Worm (Caenorhabditis elegans) whole organism, early embryonic: ENCODE results near the gene ckb-1.

ENCODE experiments used
- B0310.2 ChIP-seq: sonication (generic microtip); optimal IDR thresholded peaks from 2 replicates; lab custom pipeline; 2016; ENCODE audit warnings: mild to moderate bottlenecking, missing genetic modification characterization, missing compliant biosample characterization
- F13C5.2 ChIP-seq: sonication (generic microtip); optimal IDR thresholded peaks from 2 replicates; lab custom pipeline; 2017; ENCODE audit warnings: mild to moderate bottlenecking, missing genetic modification characterization, inconsistent platforms, missing compliant biosample characterization
- aly-1 ChIP-seq: sonication (generic microtip); optimal IDR thresholded peaks from 2 replicates; lab custom pipeline; 2016; ENCODE audit warnings: missing genetic modification characterization, missing compliant biosample characterization
- ama-1 ChIP-seq: fragments of 150-350 bp; optimal IDR thresholded peaks from 2 replicates; lab custom pipeline; 2014
- ceh-13 ChIP-seq: fragments of 200-800 bp; sonication (Bioruptor generic); optimal IDR thresholded peaks from 2 replicates; lab custom pipeline; 2018; ENCODE audit warnings: mild to moderate bottlenecking, missing genetic modification characterization, missing compliant biosample characterization
- ceh-36 ChIP-seq: sonication (generic microtip); optimal IDR thresholded peaks from 2 replicates; lab custom pipeline; 2016; ENCODE audit warnings: missing genetic modification characterization, inconsistent platforms, missing compliant biosample characterization
- ets-7 ChIP-seq: sonication (generic microtip); optimal IDR thresholded peaks from 2 replicates; lab custom pipeline; 2016; ENCODE audit warnings: missing genotype, missing genetic modification characterization, missing compliant biosample characterization
- flt-1 ChIP-seq: fragments of 200-800 bp; sonication (Bioruptor generic); IDR thresholded peaks from 2 replicates; pipeline ENCODE4 v1.3.6; 2022; ENCODE audit warnings: missing genetic modification characterization, missing compliant biosample characterization
- hmbx-1 ChIP-seq: sonication (generic microtip); optimal IDR thresholded peaks from 2 replicates; lab custom pipeline; 2016; ENCODE audit warnings: mild to moderate bottlenecking, missing genetic modification characterization, missing compliant biosample characterization
- hmg-4 ChIP-seq: fragments of 200-800 bp; sonication (Bioruptor generic); optimal IDR thresholded peaks from 2 replicates; lab custom pipeline; 2018; ENCODE audit warnings: mild to moderate bottlenecking, missing genetic modification characterization, missing compliant biosample characterization
- hnd-1 ChIP-seq: sonication (generic microtip); optimal IDR thresholded peaks from 2 replicates; lab custom pipeline; 2016; ENCODE audit warnings: missing genetic modification characterization, missing compliant biosample characterization
- pes-1 ChIP-seq: fragments of 200-800 bp; sonication (Bioruptor generic); IDR thresholded peaks from 2 replicates; pipeline ENCODE4 v1.3.6; 2022; ENCODE audit warnings: missing genetic modification reagents, missing genetic modification characterization, missing compliant biosample characterization
- scrt-1 ChIP-seq: fragments of 200-800 bp; sonication (Bioruptor generic); IDR thresholded peaks from 2 replicates; pipeline ENCODE4 v1.3.6; 2022; ENCODE audit warnings: missing genetic modification characterization, missing compliant biosample characterization
- sea-1 ChIP-seq: fragments of 200-800 bp; sonication (Bioruptor generic); conservative IDR thresholded peaks from 2 replicates; pipeline ENCODE4 v1.3.6; 2022; ENCODE audit warnings: missing genetic modification characterization, missing compliant biosample characterization
- tbx-11 ChIP-seq: fragments of 200-800 bp; sonication (Bioruptor generic); IDR thresholded peaks from 2 replicates; pipeline ENCODE4 v1.3.6; 2022; ENCODE audit warnings: missing genetic modification characterization, missing compliant biosample characterization
- tbx-37 ChIP-seq: fragments of 200-800 bp; sonication (Bioruptor generic); conservative IDR thresholded peaks from 2 replicates; pipeline ENCODE4 v1.3.6; 2022; ENCODE audit warnings: missing genetic modification reagents, missing genetic modification characterization, missing compliant biosample characterization
- tra-4 ChIP-seq: sonication (generic microtip); optimal IDR thresholded peaks from 2 replicates; lab custom pipeline; 2017; ENCODE audit warnings: missing genetic modification characterization, missing compliant biosample characterization

Gene ckb-1

ce11 chrIII:4328208-4328987, 36.7 kb upstream of the ckb-1 start:
- TF ChIP-seq sea-1 (GFP tag; lab: Robert Waterston, UW) (no peak), pes-1 (GFP tag; lab: Robert Waterston, UW) (no peak), aly-1 (no peak), ets-7 (tag; lab: Kevin White, UChicago) (no peak), ceh-13 (no peak), scrt-1 (no peak), tbx-37 (no peak), hnd-1 (no peak), flt-1 (GFP tag; lab: Robert Waterston, UW) (no peak), ama-1 (lab: Kevin White, UChicago) (no peak), ceh-36 (tag; lab: Kevin White, UChicago) (no peak), F13C5.2 (tag; lab: Kevin White, UChicago) (no peak), tbx-11 (no peak), tra-4 (tag; lab: Kevin White, UChicago) (no peak), B0310.2 (no peak), hmbx-1 (no peak), hmg-4 (GFP tag; lab: Kevin White, UChicago) (no peak)

DNA sequence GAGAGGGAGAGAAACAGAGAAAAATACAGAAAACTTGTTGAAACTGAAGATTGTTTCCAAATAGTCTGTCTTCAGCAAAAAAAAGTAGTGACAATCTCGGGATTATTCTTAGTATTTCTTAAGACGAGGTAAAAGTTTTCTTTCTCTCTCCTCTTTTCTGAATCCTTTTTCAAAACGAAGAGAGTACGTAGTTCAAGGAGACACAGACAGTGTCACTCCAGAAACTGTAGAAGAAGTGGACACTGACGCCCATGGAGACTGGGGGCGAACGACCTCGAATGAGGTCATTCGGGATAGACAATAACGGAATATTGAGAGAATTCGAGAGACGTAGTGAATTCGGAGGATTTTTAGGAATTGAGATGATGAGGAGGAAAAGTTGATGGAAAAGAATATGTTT, 34.1 kb upstream of the ckb-1 start, which contains the start of gene gly-6:
Gene gly-6, minus strand, starts transcription at position 245 of the 400 bp plus-strand sequence.
- TF ChIP-seq ceh-36 (tag; lab: Kevin White, UChicago) (no peak), hmbx-1 (no peak), ets-7 (tag; lab: Kevin White, UChicago) (no peak), scrt-1 (no peak), hnd-1 (no peak), hmg-4 (GFP tag; lab: Kevin White, UChicago) (no peak), flt-1 (GFP tag; lab: Robert Waterston, UW) (no peak), tbx-37 (no peak), tbx-11 (no peak), F13C5.2 (tag; lab: Kevin White, UChicago) (no peak)

DNA sequence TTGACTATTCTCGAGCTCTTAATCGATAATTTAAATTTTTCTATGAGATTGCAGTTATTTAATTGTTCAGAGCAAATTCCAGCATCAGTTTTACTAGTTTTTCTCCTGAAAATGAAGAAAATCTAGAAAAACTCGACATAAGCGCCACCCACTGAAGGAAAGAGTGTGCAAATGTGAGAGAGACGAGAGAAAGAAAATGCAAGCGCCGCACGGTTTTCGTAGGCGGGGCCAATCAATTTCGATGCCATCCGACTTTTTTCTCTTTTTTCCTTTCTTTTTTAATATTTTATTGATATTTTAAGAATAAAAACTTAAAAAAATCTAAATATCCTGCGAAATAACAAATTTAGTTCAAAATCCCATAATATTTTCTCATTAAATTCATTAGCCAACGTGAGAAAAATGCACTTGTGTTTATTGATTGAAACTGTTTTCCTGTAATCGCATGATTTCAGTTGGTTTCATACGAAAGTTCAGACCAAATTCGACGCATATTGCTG, 32.5 kb upstream of the ckb-1 start, which contains the start of gene cdk-12:
Gene cdk-12, plus strand, starts transcription at position 450 of the 500 bp plus-strand sequence.
- TF ChIP-seq ets-7 (tag; lab: Kevin White, UChicago) (no peak), F13C5.2 (tag; lab: Kevin White, UChicago) (peak; percentile 11), pes-1 (GFP tag; lab: Robert Waterston, UW) (no peak), hmbx-1 (no peak), sea-1 (GFP tag; lab: Robert Waterston, UW) (no peak)

ce11 chrIII:4335614-4336013, 29.5 kb upstream of the ckb-1 start:
- no peak for TF ChIP-seq aly-1
- 0 out of 2 replicates have a peak, but pooled peaks have one; percentile 28 for TF ChIP-seq pes-1 (GFP tag; lab: Robert Waterston, UW)
- TF ChIP-seq tbx-11, result 0 out of 2 replicates have a peak, but pooled peaks have one; percentile 13

ce11 chrIII:4343070-4343469, 22.0 kb upstream of the ckb-1 start, which contains the start of the genes B0285.3 and lcmt-1:
Gene B0285.3 (minus strand): TSS chrIII:4343336.
Gene lcmt-1 (plus strand): TSS chrIII:4343446.
- TF ChIP-seq tbx-37 (0 out of 2 replicates have a peak, but pooled peaks have one; percentile 28), hmg-4 (GFP tag; lab: Kevin White, UChicago) (no peak), ama-1 (lab: Kevin White, UChicago) (no peak), ceh-13 (no peak), B0310.2 (no peak), hnd-1 (no peak)

ce11 chrIII:4345034-4345433, 20.0 kb upstream of the ckb-1 start, which contains the start of gene hse-5:
Gene hse-5 (plus strand): TSS chrIII:4345334.
- TF ChIP-seq pes-1 (GFP tag; lab: Robert Waterston, UW) (no peak), hmg-4 (GFP tag; lab: Kevin White, UChicago) (no peak), tbx-37 (no peak), ceh-36 (tag; lab: Kevin White, UChicago) (no peak), ama-1 (lab: Kevin White, UChicago) (no peak), flt-1 (GFP tag; lab: Robert Waterston, UW) (no peak), tra-4 (tag; lab: Kevin White, UChicago) (no peak), B0310.2 (no peak), scrt-1 (no peak), F13C5.2 (tag; lab: Kevin White, UChicago) (no peak), hmbx-1 (no peak), tbx-11 (no peak), aly-1 (no peak), sea-1 (GFP tag; lab: Robert Waterston, UW) (no peak), ets-7 (tag; lab: Kevin White, UChicago) (no peak), ceh-13 (no peak), hnd-1 (no peak)

DNA sequence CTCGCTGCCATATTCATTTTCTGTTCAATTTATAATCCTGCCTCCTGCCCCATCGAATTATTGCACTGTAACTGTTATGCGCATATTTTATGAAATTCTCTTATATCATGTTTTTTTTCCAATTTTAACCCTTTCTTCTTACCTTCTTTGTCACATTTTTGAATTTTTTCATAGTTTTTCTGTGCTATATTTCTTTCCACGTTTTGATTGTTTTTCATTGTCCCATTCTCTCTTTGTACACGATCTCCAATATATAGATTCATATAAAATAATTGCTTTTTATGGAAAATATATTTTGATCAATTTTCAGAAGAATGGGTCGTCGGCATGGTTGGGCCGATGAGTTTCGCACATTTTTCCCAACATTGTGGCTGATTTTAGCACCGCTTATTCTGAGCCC, 15.3 kb upstream of the ckb-1 start, which contains the start of gene B0285.6:
Gene B0285.6, plus strand, starts transcription at position 301 of the 400 bp plus-strand sequence.
- TF ChIP-seq ama-1 (lab: Kevin White, UChicago) (no peak), hmbx-1 (no peak), hnd-1 (no peak), aly-1 (no peak)

- TF ChIP-seq ets-7 (tag; lab: Kevin White, UChicago), result no peak
- no peak for TF ChIP-seq pes-1 (GFP tag; lab: Robert Waterston, UW)
- no peak for TF ChIP-seq F13C5.2 (tag; lab: Kevin White, UChicago)
- no peak for TF ChIP-seq hmbx-1
- no peak for TF ChIP-seq tra-4 (tag; lab: Kevin White, UChicago)
- no peak for TF ChIP-seq flt-1 (GFP tag; lab: Robert Waterston, UW)
- TF ChIP-seq hmg-4 (GFP tag; lab: Kevin White, UChicago), result no peak
- no peak for TF ChIP-seq ceh-13
- TF ChIP-seq sea-1 (GFP tag; lab: Robert Waterston, UW), result no peak
- no peak for TF ChIP-seq ama-1 (lab: Kevin White, UChicago)
- no peak for TF ChIP-seq tbx-11
- no peak for TF ChIP-seq scrt-1
- TF ChIP-seq hnd-1, result no peak
Observed at ce11 chrIII:4356384-4356783, 8.7 kb upstream of the ckb-1 start, which contains the start of gene mnp-1. Gene mnp-1 (plus strand): TSS chrIII:4356594.
